Worm (Caenorhabditis elegans): Measurements from ENCODE around the gene col-105.

ce11 chrIV:1353811-1354210 is 5.2 kb downstream of the col-105 start:
- TF ChIP-seq B0310.2 (tag; optimal IDR thresholded peaks at IDR 0.05): no peak
- TF ChIP-seq ama-1 (optimal IDR thresholded peaks at IDR 0.05): no peak
- no peak for TF ChIP-seq scrt-1 (GFP tag; IDR thresholded peaks at IDR 0.05)
- no peak for TF ChIP-seq ceh-13 (GFP tag; optimal IDR thresholded peaks at IDR 0.05)
- no peak for TF ChIP-seq ets-7 (tag; optimal IDR thresholded peaks at IDR 0.05)
- no peak for TF ChIP-seq ceh-36 (tag; optimal IDR thresholded peaks at IDR 0.05)
